Worm (Caenorhabditis elegans) whole organism, young adult: ENCODE results near the gene sre-52.

Experiments
- C06A6.2 ChIP-seq: fragments of 200-800 bp; sonication (Bioruptor generic); conservative IDR thresholded peaks from 2 replicates; pipeline ENCODE4 v1.3.6; 2022; ENCODE audit warnings: missing genetic modification characterization, missing compliant biosample characterization
- D2030.7 ChIP-seq: fragments of 200-800 bp; sonication (Bioruptor generic); IDR thresholded peaks from 2 replicates; pipeline ENCODE4 v1.3.6; 2022; ENCODE audit warnings: missing genetic modification reagents, missing genetic modification characterization, missing compliant biosample characterization
- F49E8.2 ChIP-seq: sonication (generic microtip); optimal IDR thresholded peaks from 3 replicates; lab custom pipeline; 2017; ENCODE audit warnings: missing genetic modification characterization, mild to moderate bottlenecking, missing compliant biosample characterization, antibody characterized with exemption, moderate library complexity; ENCODE audit not compliant: insufficient read depth
- T07F8.4 ChIP-seq: sonication (generic microtip); optimal IDR thresholded peaks from 2 replicates; lab custom pipeline; 2016; ENCODE audit warnings: mild to moderate bottlenecking, missing genetic modification characterization, moderate library complexity, missing compliant biosample characterization
- cebp-2 ChIP-seq: fragments of 200-800 bp; sonication (Bioruptor generic); IDR thresholded peaks from 2 replicates; pipeline ENCODE4 v1.3.6; 2022; ENCODE audit warnings: missing genetic modification characterization, missing compliant biosample characterization
- dpl-1 ChIP-seq: fragments of 150-350 bp; optimal IDR thresholded peaks from 2 replicates; lab custom pipeline; 2014; ENCODE audit warnings: missing biosample characterization, missing genetic modification reagents, missing genetic modification characterization
- efl-1 ChIP-seq: fragments of 150-350 bp; optimal IDR thresholded peaks from 2 replicates; lab custom pipeline; 2014; ENCODE audit warnings: missing biosample characterization, missing genetic modification reagents, missing genetic modification characterization
- hlh-12 ChIP-seq: sonication (generic microtip); optimal IDR thresholded peaks from 2 replicates; lab custom pipeline; 2016; ENCODE audit warnings: missing genetic modification characterization, missing compliant biosample characterization
- hmg-1.2 ChIP-seq: fragments of 200-800 bp; sonication (Bioruptor generic); IDR thresholded peaks from 2 replicates; pipeline ENCODE4 v1.3.6; 2022; ENCODE audit warnings: missing genetic modification reagents, missing genetic modification characterization, missing compliant biosample characterization
- pha-4 ChIP-seq: fragments of 150-350 bp; sonication (generic microtip); optimal IDR thresholded peaks from 2 replicates; lab custom pipeline; 2014; ENCODE audit warnings: missing biosample characterization, missing genetic modification reagents, missing genetic modification characterization
- rec-8 ChIP-seq, 2 experiments: sonication (generic microtip); optimal IDR thresholded peaks; 2 replicates each; lab custom pipeline; 2016; ENCODE audit warnings: mild to moderate bottlenecking in 2 of 2, missing genetic modification characterization in 2 of 2, missing genetic modification reagents in 2 of 2, missing genotype in 2 of 2, missing biosample characterization in 1 of 2, missing compliant biosample characterization in 1 of 2, moderate library complexity in 1 of 2
- unc-130 ChIP-seq: sonication (generic microtip); optimal IDR thresholded peaks from 2 replicates; lab custom pipeline; 2016; ENCODE audit warnings: missing genetic modification reagents, missing genetic modification characterization, missing compliant biosample characterization
- unc-62 ChIP-seq: fragments of 150-350 bp; optimal IDR thresholded peaks from 2 replicates; lab custom pipeline; 2014; ENCODE audit warnings: missing biosample characterization, missing genetic modification reagents, missing genetic modification characterization
- ztf-3 ChIP-seq: fragments of 200-800 bp; sonication (Bioruptor generic); optimal IDR thresholded peaks from 2 replicates; lab custom pipeline; 2018; ENCODE audit warnings: mild to moderate bottlenecking, missing genetic modification characterization, missing compliant biosample characterization

DNA sequence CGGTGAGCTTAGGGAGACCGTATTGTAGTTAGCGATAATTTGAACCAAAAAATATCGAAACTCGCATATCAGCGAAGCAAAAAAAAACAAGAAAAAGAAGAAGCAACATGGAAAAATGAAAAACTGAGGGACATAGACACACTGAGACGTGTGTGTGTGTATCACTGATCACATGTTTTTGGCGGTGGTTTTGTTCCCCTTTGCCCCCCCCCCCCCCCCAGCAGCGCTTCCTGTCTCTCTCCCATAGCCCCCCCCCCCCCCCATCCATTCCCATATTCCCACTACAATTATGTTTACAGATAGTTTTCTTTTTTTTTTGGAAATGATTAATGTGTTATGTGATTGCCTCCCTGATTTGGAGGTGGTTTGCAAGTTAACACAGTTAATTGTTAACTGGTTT, 33.7 kb downstream of the sre-52 start:
- no peak for TF ChIP-seq hmg-1.2 (GFP tag; lab: Robert Waterston, UW)
- no peak for TF ChIP-seq unc-130 (GFP tag; lab: Kevin White, UChicago)
- no peak for TF ChIP-seq pha-4 (tag; lab: Kevin White, UChicago)
- no peak for TF ChIP-seq T07F8.4 (tag; lab: Kevin White, UChicago)
- no peak for TF ChIP-seq D2030.7
- no peak for TF ChIP-seq efl-1
- no peak for TF ChIP-seq C06A6.2 (GFP tag; lab: Robert Waterston, UW)
- no peak for TF ChIP-seq rec-8 (tag; optimal IDR thresholded peaks at IDR 0.05; lab: Kevin White, UChicago)
- TF ChIP-seq cebp-2: no peak
- no peak for TF ChIP-seq unc-62
- no peak for TF ChIP-seq ztf-3 (GFP tag; lab: Kevin White, UChicago)
- no peak for TF ChIP-seq hlh-12 (tag; lab: Kevin White, UChicago)
- no peak for TF ChIP-seq dpl-1 (GFP tag; lab: Kevin White, UChicago)
- TF ChIP-seq F49E8.2 (tag; lab: Kevin White, UChicago): no peak
